Worm (Caenorhabditis elegans): Measurements from ENCODE around the gene K08F8.15.

Gene K08F8.15

DNA sequence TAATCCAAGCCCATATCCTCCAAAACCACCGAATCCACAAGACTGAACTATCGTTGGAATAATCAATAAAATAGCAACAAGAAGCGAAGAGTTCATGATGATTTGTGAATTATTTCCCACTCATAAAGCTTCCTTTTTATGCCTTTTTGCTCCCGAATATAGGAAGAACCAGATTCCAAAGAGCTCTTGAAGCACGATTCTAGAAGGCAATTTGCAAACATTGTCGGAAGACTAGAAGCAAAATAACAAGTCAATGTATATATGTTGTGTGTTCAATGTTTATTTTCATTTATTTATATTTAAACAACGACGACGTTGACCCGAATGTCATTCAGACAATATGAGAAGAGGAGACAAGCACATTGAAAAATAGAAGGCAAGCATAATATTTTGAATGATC is 26.0 kb downstream of the K08F8.15 start, which contains the start of gene idpa-2:
Gene idpa-2 (minus strand): TSS at position 101 of the 400 bp plus-strand sequence.
- TF ChIP-seq lsy-2 (tag; optimal IDR thresholded peaks at IDR 0.05) (no peak), ham-2 (GFP tag; optimal IDR thresholded peaks at IDR 0.05) (no peak), cnd-1 (tag; optimal IDR thresholded peaks at IDR 0.05) (no peak), nhr-237 (tag; optimal IDR thresholded peaks at IDR 0.05) (no peak), M03D4.4 (tag; optimal IDR thresholded peaks at IDR 0.05) (no peak), ztf-11 (tag; optimal IDR thresholded peaks at IDR 0.05) (no peak), unc-120 (tag; optimal IDR thresholded peaks at IDR 0.05; ENCODE audit: poor library complexity, severe bottlenecking) (no peak), elt-3 (tag; optimal IDR thresholded peaks at IDR 0.05) (no peak), nhr-28 (tag; optimal IDR thresholded peaks at IDR 0.05) (no peak), lin-32 (GFP tag; optimal IDR thresholded peaks at IDR 0.05) (no peak), ceh-43 (GFP tag; optimal IDR thresholded peaks at IDR 0.05) (no peak), zip-8 (tag; optimal IDR thresholded peaks at IDR 0.05) (no peak), mab-5 (tag; optimal IDR thresholded peaks at IDR 0.05) (no peak), elt-1 (tag; optimal IDR thresholded peaks at IDR 0.05; ENCODE audit: borderline replicate concordance, insufficient read depth) (no peak), snpc-4 (tag; optimal IDR thresholded peaks at IDR 0.05) (no peak), sptf-1 (tag; optimal IDR thresholded peaks at IDR 0.05) (no peak), mls-2 (tag; optimal IDR thresholded peaks at IDR 0.05) (no peak), unc-62 (GFP tag; optimal IDR thresholded peaks at IDR 0.05) (no peak), nhr-76 (tag; optimal IDR thresholded peaks at IDR 0.05) (no peak)

DNA sequence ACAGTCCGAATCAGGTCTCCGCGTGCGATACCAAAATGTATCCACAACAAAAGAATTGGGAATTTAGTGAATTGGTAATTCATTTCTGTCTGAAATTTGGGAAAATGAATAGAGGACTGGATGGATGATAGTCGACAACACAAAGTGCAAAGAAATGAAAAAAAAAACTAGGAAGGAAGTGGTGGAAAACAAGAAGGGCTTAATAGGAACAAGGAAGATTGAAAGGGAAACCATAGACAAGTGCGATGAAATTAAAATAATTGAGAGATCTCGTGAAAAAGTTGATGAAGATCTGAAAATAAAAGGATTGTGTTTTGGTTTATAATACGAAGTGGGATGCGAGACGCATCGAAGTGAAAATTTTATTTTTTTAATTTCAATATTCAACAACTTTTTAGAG is 27.5 kb downstream of the K08F8.15 start, which contains the start of gene F07H5.7:
Gene F07H5.7 (minus strand): TSS at position 101 of the 400 bp plus-strand sequence.
- TF ChIP-seq nhr-28 (tag; optimal IDR thresholded peaks at IDR 0.05) (no peak), pha-4 (tag; optimal IDR thresholded peaks at IDR 0.05) (no peak), unc-39 (tag; optimal IDR thresholded peaks at IDR 0.05) (no peak), blmp-1 (tag; optimal IDR thresholded peaks at IDR 0.05) (no peak), ces-1 (GFP tag; optimal IDR thresholded peaks at IDR 0.05) (no peak), M03D4.4 (tag; optimal IDR thresholded peaks at IDR 0.05) (no peak), elt-3 (tag; optimal IDR thresholded peaks at IDR 0.05) (no peak), unc-120 (tag; optimal IDR thresholded peaks at IDR 0.05; ENCODE audit: poor library complexity, severe bottlenecking) (no peak), ceh-43 (GFP tag; optimal IDR thresholded peaks at IDR 0.05) (no peak), lsy-2 (tag; optimal IDR thresholded peaks at IDR 0.05) (no peak), drap-1 (GFP tag; optimal IDR thresholded peaks at IDR 0.05) (no peak), zip-8 (tag; optimal IDR thresholded peaks at IDR 0.05) (no peak), bed-3 (GFP tag; optimal IDR thresholded peaks at IDR 0.05) (no peak), elt-1 (tag; optimal IDR thresholded peaks at IDR 0.05; ENCODE audit: borderline replicate concordance, insufficient read depth) (no peak), lin-32 (GFP tag; optimal IDR thresholded peaks at IDR 0.05) (no peak), sem-2 (GFP tag; optimal IDR thresholded peaks at IDR 0.05) (no peak)

DNA sequence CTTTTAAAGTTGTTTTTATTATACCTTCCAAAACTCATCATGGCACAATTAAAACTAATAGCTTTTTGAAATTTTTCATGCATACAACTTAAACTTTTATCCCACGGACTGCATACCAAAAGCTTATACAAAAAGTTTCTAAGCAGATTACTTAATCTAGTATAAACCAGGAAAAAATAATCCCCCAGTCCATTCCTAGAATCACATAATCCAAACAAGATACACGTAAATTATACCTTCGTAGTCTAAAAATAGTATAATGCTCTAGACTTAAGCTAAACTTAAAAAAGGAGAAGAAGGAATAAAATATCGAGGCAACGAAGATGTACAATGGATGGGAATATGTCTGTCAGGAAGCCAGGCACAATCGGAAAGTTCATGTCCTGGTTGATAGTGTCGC is 28.6 kb downstream of the K08F8.15 start:
- no peak for TF ChIP-seq tbx-8 (GFP tag; optimal IDR thresholded peaks at IDR 0.05)
- TF ChIP-seq unc-39 (tag; optimal IDR thresholded peaks at IDR 0.05), result no peak
- TF ChIP-seq pha-4 (tag; optimal IDR thresholded peaks at IDR 0.05), result no peak
- TF ChIP-seq bed-3 (GFP tag; optimal IDR thresholded peaks at IDR 0.05), result no peak
- no peak for TF ChIP-seq ces-1 (GFP tag; optimal IDR thresholded peaks at IDR 0.05)
- TF ChIP-seq unc-62 (GFP tag; optimal IDR thresholded peaks at IDR 0.05), result no peak
- TF ChIP-seq blmp-1 (tag; optimal IDR thresholded peaks at IDR 0.05), result no peak
- TF ChIP-seq hlh-1 (tag; optimal IDR thresholded peaks at IDR 0.05), result no peak
- TF ChIP-seq elt-1 (tag; optimal IDR thresholded peaks at IDR 0.05; ENCODE audit: borderline replicate concordance, insufficient read depth), result no peak
- TF ChIP-seq cnd-1 (tag; optimal IDR thresholded peaks at IDR 0.05), result no peak
- TF ChIP-seq drap-1 (GFP tag; optimal IDR thresholded peaks at IDR 0.05), result no peak
- no peak for TF ChIP-seq ceh-39 (tag; optimal IDR thresholded peaks at IDR 0.05)
- TF ChIP-seq ceh-43 (GFP tag; optimal IDR thresholded peaks at IDR 0.05), result no peak
- no peak for TF ChIP-seq mls-2 (tag; optimal IDR thresholded peaks at IDR 0.05)
- no peak for TF ChIP-seq ceh-83 (GFP tag; optimal IDR thresholded peaks at IDR 0.05)
- TF ChIP-seq lsy-2 (tag; optimal IDR thresholded peaks at IDR 0.05), result no peak

DNA sequence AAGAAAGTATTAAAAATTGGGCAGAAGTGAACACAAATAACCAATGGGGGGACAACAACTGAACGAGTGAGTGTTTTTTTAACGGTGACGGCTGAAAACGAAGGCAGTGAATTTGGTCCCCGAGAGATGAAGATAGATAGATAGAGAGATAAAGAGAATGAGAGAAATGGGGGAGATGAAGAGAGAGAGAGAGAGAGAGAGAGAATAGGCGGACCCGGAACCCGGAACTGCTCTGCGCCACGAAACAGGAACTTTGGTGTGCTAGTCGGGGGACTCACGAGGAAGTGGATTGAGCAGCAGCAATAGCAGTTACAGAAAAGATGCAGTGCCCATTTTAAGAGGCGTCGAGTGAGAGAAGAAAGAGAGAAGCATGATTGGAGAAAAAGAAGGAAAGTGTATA is 29.8 kb downstream of the K08F8.15 start:
- peak; percentile 56 for TF ChIP-seq ces-1 (GFP tag; optimal IDR thresholded peaks at IDR 0.05)
- TF ChIP-seq ceh-83 (GFP tag; optimal IDR thresholded peaks at IDR 0.05), result no peak

DNA sequence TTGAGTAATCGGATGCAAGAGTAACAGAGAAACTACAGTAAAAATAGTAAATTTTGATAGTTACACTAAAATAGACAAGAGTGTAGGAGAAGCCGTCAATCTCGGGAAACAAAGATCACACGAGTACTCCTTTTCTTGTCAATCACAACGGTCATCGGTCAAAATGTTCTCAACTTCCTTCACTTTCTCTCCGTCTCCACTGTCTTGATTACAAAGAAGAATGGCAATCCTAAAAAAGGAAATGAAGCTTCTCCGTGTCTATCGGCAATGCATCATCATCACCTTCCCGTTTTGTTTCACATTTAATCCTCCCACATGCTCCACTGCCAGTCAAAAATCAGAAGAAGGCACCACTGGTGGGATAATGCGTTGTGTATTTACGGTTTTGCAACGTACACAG is 33.1 kb downstream of the K08F8.15 start:
- no peak for TF ChIP-seq nhr-76 (tag; optimal IDR thresholded peaks at IDR 0.05)
- TF ChIP-seq ceh-83 (GFP tag; optimal IDR thresholded peaks at IDR 0.05), result no peak
- no peak for TF ChIP-seq ztf-11 (tag; optimal IDR thresholded peaks at IDR 0.05)
- no peak for TF ChIP-seq bed-3 (GFP tag; optimal IDR thresholded peaks at IDR 0.05)
- no peak for TF ChIP-seq lin-32 (GFP tag; optimal IDR thresholded peaks at IDR 0.05)
- no peak for TF ChIP-seq mls-2 (tag; optimal IDR thresholded peaks at IDR 0.05)
- TF ChIP-seq mep-1 (tag; optimal IDR thresholded peaks at IDR 0.05), result no peak
- TF ChIP-seq ceh-43 (GFP tag; optimal IDR thresholded peaks at IDR 0.05), result no peak
- no peak for TF ChIP-seq blmp-1 (tag; optimal IDR thresholded peaks at IDR 0.05)
- TF ChIP-seq lsy-2 (tag; optimal IDR thresholded peaks at IDR 0.05), result no peak
- TF ChIP-seq unc-62 (GFP tag; optimal IDR thresholded peaks at IDR 0.05), result no peak
- no peak for TF ChIP-seq mab-5 (tag; optimal IDR thresholded peaks at IDR 0.05)
- no peak for TF ChIP-seq nhr-28 (tag; optimal IDR thresholded peaks at IDR 0.05)
- no peak for TF ChIP-seq tbx-8 (GFP tag; optimal IDR thresholded peaks at IDR 0.05)

All from whole organism, mixed stage, embryonic.